Fruit fly (Drosophila melanogaster) whole organism, embryonic: ENCODE measurements around the gene alpha-Man-IIb.
A peak's percentile ranks its signal among the peaks of the same experiment; 100 is the strongest.

Experiments
- B-H2 ChIP-seq: fragments of 200-800 bp; sonication (Bioruptor generic); optimal IDR thresholded peaks from 2 replicates; lab custom pipeline; 2018; ENCODE audit warnings: missing biosample characterization, mild to moderate bottlenecking, missing genetic modification characterization
- Bteb2 ChIP-seq: fragments of 200-800 bp; sonication (Bioruptor generic); optimal IDR thresholded peaks from 2 replicates; lab custom pipeline; 2016; ENCODE audit warnings: missing biosample characterization, missing genetic modification characterization
- CG10462 ChIP-seq: fragments of 200-800 bp; sonication (Bioruptor generic); optimal IDR thresholded peaks from 2 replicates; lab custom pipeline; 2016; ENCODE audit warnings: missing biosample characterization, missing genetic modification characterization
- CG13287 ChIP-seq: fragments of 200-800 bp; sonication (Bioruptor generic); IDR thresholded peaks from 2 replicates; pipeline ENCODE4 v1.3.6; 2022; ENCODE audit warnings: missing biosample characterization, missing genetic modification characterization; ENCODE audit not compliant: partially characterized antibody
- CG13894 ChIP-seq: fragments of 200-800 bp; sonication (Bioruptor generic); optimal IDR thresholded peaks from 3 replicates; lab custom pipeline; 2018; ENCODE audit warnings: missing biosample characterization, mild to moderate bottlenecking, missing genetic modification characterization, moderate library complexity
- CG1603 ChIP-seq: fragments of 200-800 bp; sonication (Bioruptor generic); optimal IDR thresholded peaks from 2 replicates; lab custom pipeline; 2019; ENCODE audit warnings: missing biosample characterization, mild to moderate bottlenecking, missing genetic modification characterization, moderate library complexity
- CG17802 ChIP-seq: fragments of 200-800 bp; sonication (Bioruptor generic); optimal IDR thresholded peaks from 2 replicates; lab custom pipeline; 2018; ENCODE audit warnings: missing biosample characterization, mild to moderate bottlenecking, missing genetic modification characterization, moderate library complexity
- CG18599 ChIP-seq: fragments of 200-800 bp; sonication (Bioruptor generic); optimal IDR thresholded peaks from 3 replicates; lab custom pipeline; 2017; ENCODE audit warnings: missing biosample characterization, missing genetic modification characterization, mild to moderate bottlenecking, moderate library complexity, missing genetic modification reagents
- CG18619 ChIP-seq: fragments of 200-800 bp; sonication (Bioruptor generic); optimal IDR thresholded peaks from 3 replicates; lab custom pipeline; 2017; ENCODE audit warnings: missing biosample characterization, mild to moderate bottlenecking, missing genetic modification characterization
- CG2116 ChIP-seq: fragments of 200-800 bp; sonication (Bioruptor generic); optimal IDR thresholded peaks from 3 replicates; lab custom pipeline; 2018; ENCODE audit warnings: missing biosample characterization, mild to moderate bottlenecking, missing genetic modification characterization
- CG2678 ChIP-seq: fragments of 200-800 bp; sonication (Bioruptor generic); optimal IDR thresholded peaks from 3 replicates; lab custom pipeline; 2019; ENCODE audit warnings: missing biosample characterization, mild to moderate bottlenecking, missing genetic modification characterization, moderate library complexity
- CG3065 ChIP-seq: fragments of 200-800 bp; sonication (Bioruptor generic); optimal IDR thresholded peaks from 2 replicates; lab custom pipeline; 2016; ENCODE audit warnings: missing biosample characterization, missing genetic modification characterization
- CG32772 ChIP-seq: fragments of 200-800 bp; sonication (Bioruptor generic); IDR thresholded peaks from 2 replicates; pipeline ENCODE4 v1.3.6; 2022; ENCODE audit warnings: missing biosample characterization, missing genetic modification characterization
- CG33213 ChIP-seq: fragments of 200-800 bp; sonication (Bioruptor generic); optimal IDR thresholded peaks from 3 replicates; lab custom pipeline; 2016; ENCODE audit warnings: missing biosample characterization, missing genetic modification characterization
- CG3847 ChIP-seq: fragments of 200-800 bp; sonication (Bioruptor generic); IDR thresholded peaks from 2 replicates; pipeline ENCODE4 v1.3.6; 2022; ENCODE audit warnings: missing biosample characterization, missing genetic modification characterization
- CG42726 ChIP-seq: fragments of 200-800 bp; sonication (Bioruptor generic); IDR thresholded peaks from 2 replicates; pipeline ENCODE4 v1.3.6; 2022; ENCODE audit warnings: missing biosample characterization, missing genetic modification characterization; ENCODE audit not compliant: partially characterized antibody
- CG43689 ChIP-seq: fragments of 200-800 bp; sonication (Bioruptor generic); IDR thresholded peaks from 2 replicates; pipeline ENCODE4 v1.3.6; 2022; ENCODE audit warnings: missing biosample characterization, missing genetic modification characterization
- CG4820 ChIP-seq: fragments of 200-800 bp; sonication (Bioruptor generic); optimal IDR thresholded peaks from 3 replicates; lab custom pipeline; 2016; ENCODE audit warnings: missing biosample characterization, missing genetic modification characterization
- CG6791 ChIP-seq: fragments of 200-800 bp; sonication (Bioruptor generic); IDR thresholded peaks from 3 replicates; pipeline ENCODE4 v1.3.6; 2022; ENCODE audit warnings: missing biosample characterization, missing genetic modification characterization; ENCODE audit not compliant: partially characterized antibody
- CG7357 ChIP-seq: fragments of 200-800 bp; sonication (Bioruptor generic); IDR thresholded peaks from 3 replicates; pipeline ENCODE4 v1.3.6; 2022; ENCODE audit warnings: missing biosample characterization, missing genetic modification characterization
- CG8765 ChIP-seq: fragments of 200-800 bp; sonication (Bioruptor generic); IDR thresholded peaks from 2 replicates; pipeline ENCODE4 v1.3.6; 2022; ENCODE audit warnings: missing biosample characterization, missing genetic modification characterization
- CG9609 ChIP-seq: fragments of 200-800 bp; sonication (Bioruptor generic); optimal IDR thresholded peaks from 3 replicates; lab custom pipeline; 2016; ENCODE audit warnings: missing biosample characterization, missing genetic modification characterization
- CoRest ChIP-seq: fragments of 200-800 bp; sonication (Bioruptor generic); optimal IDR thresholded peaks from 3 replicates; lab custom pipeline; 2018; ENCODE audit warnings: missing biosample characterization, mild to moderate bottlenecking, missing genetic modification characterization, moderate library complexity
- Dll ChIP-seq: fragments of 200-800 bp; sonication (Bioruptor generic); IDR thresholded peaks from 4 replicates; pipeline ENCODE4 v1.3.6; 2022; ENCODE audit warnings: missing biosample characterization, missing genetic modification characterization; ENCODE audit not compliant: partially characterized antibody
- E2f1 ChIP-seq: fragments of 200-800 bp; sonication (Bioruptor generic); IDR thresholded peaks from 2 replicates; pipeline ENCODE4 v1.3.6; 2022; ENCODE audit warnings: missing biosample characterization, missing genetic modification characterization
- Hand ChIP-seq: fragments of 200-800 bp; sonication (Bioruptor generic); optimal IDR thresholded peaks from 2 replicates; lab custom pipeline; 2017; ENCODE audit warnings: mild to moderate bottlenecking, missing biosample characterization, missing genetic modification reagents, missing genetic modification characterization
- MBD-R2 ChIP-seq: fragments of 200-800 bp; sonication (Bioruptor generic); IDR thresholded peaks from 2 replicates; pipeline ENCODE4 v1.3.6; 2022; ENCODE audit warnings: missing biosample characterization, missing genetic modification characterization
- Mrtf ChIP-seq: fragments of 200-800 bp; sonication (Bioruptor generic); IDR thresholded peaks from 3 replicates; pipeline ENCODE4 v1.3.6; 2022; ENCODE audit warnings: missing biosample characterization, missing genetic modification characterization
- NFAT ChIP-seq: fragments of 200-800 bp; sonication (Bioruptor generic); IDR thresholded peaks from 2 replicates; pipeline ENCODE4 v1.3.6; 2022; ENCODE audit warnings: missing biosample characterization, missing genetic modification characterization
- NfI ChIP-seq: fragments of 200-800 bp; sonication (Bioruptor generic); optimal IDR thresholded peaks from 3 replicates; lab custom pipeline; 2018; ENCODE audit warnings: missing biosample characterization, mild to moderate bottlenecking, missing genetic modification characterization, moderate library complexity
- Pdp1 ChIP-seq, 2 experiments: fragments of 200-800 bp; sonication (Bioruptor generic); optimal IDR thresholded peaks; 3 replicates each; lab custom pipeline; 2016; ENCODE audit warnings: missing biosample characterization in 2 of 2, missing genetic modification characterization in 2 of 2, mild to moderate bottlenecking in 1 of 2, moderate library complexity in 1 of 2
- Rfx ChIP-seq: fragments of 200-800 bp; sonication (Bioruptor generic); IDR thresholded peaks from 2 replicates; pipeline ENCODE4 v1.3.6; 2022; ENCODE audit warnings: missing biosample characterization, missing genetic modification characterization
- Xbp1 ChIP-seq: fragments of 200-800 bp; sonication (Bioruptor generic); optimal IDR thresholded peaks from 3 replicates; lab custom pipeline; 2016; ENCODE audit warnings: missing biosample characterization, mild to moderate bottlenecking, missing genetic modification characterization
- bbx ChIP-seq: fragments of 200-800 bp; sonication (Bioruptor generic); IDR thresholded peaks from 2 replicates; pipeline ENCODE4 v1.3.6; 2022; ENCODE audit warnings: missing biosample characterization, missing genetic modification characterization; ENCODE audit not compliant: partially characterized antibody
- cad ChIP-seq: fragments of >200 bp; optimal IDR thresholded peaks from 2 replicates; lab custom pipeline; 2017; ENCODE audit warnings: missing biosample characterization, missing genetic modification characterization
- cas ChIP-seq: fragments of 200-800 bp; sonication (Bioruptor generic); IDR thresholded peaks from 2 replicates; pipeline ENCODE4 v1.3.6; 2022; ENCODE audit warnings: missing biosample characterization, missing genetic modification characterization
- ci ChIP-seq: fragments of 200-800 bp; sonication (Bioruptor generic); IDR thresholded peaks from 3 replicates; pipeline ENCODE4 v1.3.6; 2022; ENCODE audit warnings: missing biosample characterization, missing genetic modification characterization
- ind ChIP-seq: fragments of 200-800 bp; sonication (Bioruptor generic); optimal IDR thresholded peaks from 3 replicates; lab custom pipeline; 2016; ENCODE audit warnings: missing biosample characterization, missing genetic modification characterization
- jumu ChIP-seq: fragments of 200-800 bp; sonication (Bioruptor generic); optimal IDR thresholded peaks from 3 replicates; lab custom pipeline; 2016; ENCODE audit warnings: missing biosample characterization, missing genetic modification characterization
- knrl ChIP-seq: fragments of 200-800 bp; sonication (Bioruptor generic); IDR thresholded peaks from 3 replicates; pipeline ENCODE4 v1.3.6; 2022; ENCODE audit warnings: missing biosample characterization, missing genetic modification characterization; ENCODE audit not compliant: partially characterized antibody
- lola ChIP-seq, 3 experiments: fragments of >200 bp in 2 of 3; fragments of 200-800 bp in 1 of 3; sonication (Bioruptor generic) in 1 of 3; optimal IDR thresholded peaks; 2 replicates each; lab custom pipeline; 2017 to 2019; ENCODE audit warnings: missing biosample characterization in 3 of 3, missing genetic modification characterization in 3 of 3, mild to moderate bottlenecking in 1 of 3, moderate library complexity in 1 of 3
- nerfin-1 ChIP-seq: fragments of 200-800 bp; sonication (Bioruptor generic); optimal IDR thresholded peaks from 3 replicates; lab custom pipeline; 2019; ENCODE audit warnings: missing biosample characterization, mild to moderate bottlenecking, missing genetic modification characterization, moderate library complexity
- otp ChIP-seq: fragments of 200-800 bp; sonication (Bioruptor generic); IDR thresholded peaks from 3 replicates; pipeline ENCODE4, ENCODE4 v1.3.6; 2022; ENCODE audit warnings: missing biosample characterization, missing genetic modification characterization
- pita ChIP-seq: fragments of 200-800 bp; sonication (Bioruptor generic); optimal IDR thresholded peaks from 2 replicates; lab custom pipeline; 2017; ENCODE audit warnings: missing biosample characterization, mild to moderate bottlenecking, missing genetic modification characterization
- pum ChIP-seq: fragments of 200-800 bp; sonication (Bioruptor generic); optimal IDR thresholded peaks from 2 replicates; lab custom pipeline; 2016; ENCODE audit warnings: missing biosample characterization, missing genetic modification characterization
- sc ChIP-seq, 3 experiments: fragments of >200 bp in 2 of 3; fragments of 200-800 bp in 1 of 3; sonication (Bioruptor generic) in 1 of 3; optimal IDR thresholded peaks; 2 replicates in 2 of 3; 3 replicates in 1 of 3; lab custom pipeline; 2017; ENCODE audit warnings: mild to moderate bottlenecking in 1 of 3, missing biosample characterization in 1 of 3, missing genetic modification characterization in 1 of 3, missing genetic modification reagents in 1 of 3
- tna ChIP-seq: fragments of 200-800 bp; sonication (Bioruptor generic); IDR thresholded peaks from 2 replicates; pipeline ENCODE4 v1.3.6; 2022; ENCODE audit warnings: missing biosample characterization, missing genetic modification characterization; ENCODE audit not compliant: partially characterized antibody
- trh ChIP-seq: fragments of 200-800 bp; sonication (Bioruptor generic); optimal IDR thresholded peaks from 2 replicates; lab custom pipeline; 2016; ENCODE audit warnings: missing biosample characterization, missing genetic modification characterization
- tup ChIP-seq: fragments of 200-800 bp; sonication (Bioruptor generic); optimal IDR thresholded peaks from 2 replicates; lab custom pipeline; 2016; ENCODE audit warnings: missing biosample characterization, mild to moderate bottlenecking, missing genetic modification characterization, moderate library complexity

alpha-Man-IIb gene

dm6 chr3R:15792427-15792826, 11.6 kb upstream of the alpha-Man-IIb start, which contains the start of gene Acyp2 (continued):
- no peak for TF ChIP-seq cad
- TF ChIP-seq CG13287 (GFP tag; lab: Robert Waterston, UW), result peak; percentile 71
- TF ChIP-seq CG3065 (GFP tag; lab: Kevin White, UChicago), result no peak
- TF ChIP-seq E2f1 (GFP tag; lab: Robert Waterston, UW), result no peak
- peak; percentile 64 for TF ChIP-seq CG33213
- peak; percentile 25; the same call in 1 of the 2 replicates for TF ChIP-seq CG3847 (GFP tag; lab: Robert Waterston, UW)
- no peak for TF ChIP-seq sc (optimal IDR thresholded peaks at IDR 0.05; lab: Kevin White, UChicago)
- no peak for TF ChIP-seq sc (GFP tag; optimal IDR thresholded peaks at IDR 0.05; lab: Kevin White, UChicago)
- peak; percentile 38 for TF ChIP-seq ind (GFP tag; lab: Kevin White, UChicago)
- TF ChIP-seq ci, result peak; percentile 37; the same call in 1 of the 3 replicates
- TF ChIP-seq CG2678 (tag; lab: Kevin White, UChicago), result no peak
- TF ChIP-seq CG13894 (tag; lab: Kevin White, UChicago), result no peak
- no peak for TF ChIP-seq CG9609
- peak; percentile 75 for TF ChIP-seq CG17802 (tag; lab: Kevin White, UChicago)
- peak; percentile 77 for TF ChIP-seq CG1603 (tag; lab: Kevin White, UChicago)
- TF ChIP-seq CG18599 (GFP tag; lab: Kevin White, UChicago), result no peak
- peak; percentile 41 for TF ChIP-seq CG2116 (GFP tag; lab: Kevin White, UChicago)
- TF ChIP-seq CoRest (tag; lab: Kevin White, UChicago), result peak; percentile 48
- peak; percentile 53; the same call in 2 of the 3 replicates for TF ChIP-seq CG6791 (GFP tag; lab: Robert Waterston, UW)
- TF ChIP-seq Mrtf, result no peak
- TF ChIP-seq nerfin-1 (tag; lab: Kevin White, UChicago), result no peak
- TF ChIP-seq otp (GFP tag; lab: Robert Waterston, UW), result no peak
- no peak for TF ChIP-seq Hand (GFP tag; lab: Kevin White, UChicago)
- no peak for TF ChIP-seq cas
- TF ChIP-seq tna, result peak; percentile 31; the same call in 1 of the 2 replicates
- TF ChIP-seq bbx (GFP tag; lab: Robert Waterston, UW), result peak; percentile 60
- 0 out of 2 replicates have a peak, but pooled peaks have one; percentile 6 for TF ChIP-seq CG32772
- 0 out of 2 replicates have a peak, but pooled peaks have one; percentile 26 for TF ChIP-seq CG8765
- TF ChIP-seq knrl (GFP tag; lab: Robert Waterston, UW), result peak; percentile 62
- TF ChIP-seq Dll, result peak; percentile 46
- no peak for TF ChIP-seq CG18619 (GFP tag; lab: Kevin White, UChicago)
- TF ChIP-seq NFAT, result no peak; the same call in 1 of the 2 replicates
- TF ChIP-seq Rfx (GFP tag; lab: Robert Waterston, UW), result peak; percentile 74
- peak; percentile 8 for TF ChIP-seq jumu
- peak; percentile 21 for TF ChIP-seq Bteb2 (GFP tag; lab: Kevin White, UChicago)
- TF ChIP-seq trh (GFP tag; lab: Kevin White, UChicago), result peak; percentile 19
- no peak for TF ChIP-seq CG43689 (GFP tag; lab: Robert Waterston, UW)
- TF ChIP-seq CG7357, result no peak
- peak; percentile 42; the same call in 1 of the 2 replicates for TF ChIP-seq CG42726 (GFP tag; lab: Robert Waterston, UW)
- peak in 1 of 2 experiments; percentile 48 for TF ChIP-seq Pdp1 (GFP tag; optimal IDR thresholded peaks at IDR 0.05; lab: Kevin White, UChicago)
- no peak for TF ChIP-seq lola (GFP tag; optimal IDR thresholded peaks at IDR 0.05; lab: Kevin White, UChicago)
- peak; percentile 68 for TF ChIP-seq CG10462 (GFP tag; lab: Kevin White, UChicago)
- TF ChIP-seq pum (GFP tag; lab: Kevin White, UChicago), result peak; percentile 23
- peak; percentile 88 for TF ChIP-seq MBD-R2 (GFP tag; lab: Robert Waterston, UW)
- TF ChIP-seq Xbp1 (GFP tag; lab: Kevin White, UChicago), result peak; percentile 51
- peak; percentile 32 for TF ChIP-seq tup (GFP tag; lab: Kevin White, UChicago)
- TF ChIP-seq B-H2 (GFP tag; lab: Kevin White, UChicago), result peak; percentile 0
- TF ChIP-seq pita (GFP tag; lab: Kevin White, UChicago), result peak; percentile 56
- no peak for TF ChIP-seq CG4820 (GFP tag; lab: Kevin White, UChicago)
- TF ChIP-seq NfI (GFP tag; lab: Kevin White, UChicago), result peak; percentile 17
